Fruit fly (Drosophila melanogaster): ENCODE results near the gene slgA.

slgA gene

dm6 chrX:21373659-21374426 lies at the start of gene slgA (continued):
- TF ChIP-seq CG18262 (tag; optimal IDR thresholded peaks at IDR 0.05) = peak; percentile 4
- no peak for TF ChIP-seq repo (GFP tag; optimal IDR thresholded peaks at IDR 0.05)
- TF ChIP-seq CG2116 (GFP tag; optimal IDR thresholded peaks at IDR 0.05) = peak; percentile 98
- no peak for TF ChIP-seq Hr39 (optimal IDR thresholded peaks at IDR 0.05)
- no peak for TF ChIP-seq ems (GFP tag; optimal IDR thresholded peaks at IDR 0.05)
- TF ChIP-seq gro (GFP tag; optimal IDR thresholded peaks at IDR 0.05) = peak; percentile 18
- no peak for TF ChIP-seq NC2α (GFP tag; optimal IDR thresholded peaks at IDR 0.05)
- no peak for TF ChIP-seq Dip2 (GFP tag; IDR thresholded peaks at IDR 0.05)
- TF ChIP-seq HLH3B (GFP tag; IDR thresholded peaks at IDR 0.05) = 0 out of 2 replicates have a peak, but pooled peaks have one; percentile 21
- no peak for TF ChIP-seq CG14441 (GFP tag; IDR thresholded peaks at IDR 0.05)
- peak; percentile 78 for TF ChIP-seq HmgZ (tag; optimal IDR thresholded peaks at IDR 0.05)
- no peak for TF ChIP-seq E2f1 (GFP tag; IDR thresholded peaks at IDR 0.05)
- TF ChIP-seq CkIIα-i1 (GFP tag; IDR thresholded peaks at IDR 0.05) = no peak
- TF ChIP-seq CG15011 (GFP tag; optimal IDR thresholded peaks at IDR 0.05) = no peak
- TF ChIP-seq PHDP (tag; optimal IDR thresholded peaks at IDR 0.05) = no peak
- no peak for TF ChIP-seq Hmx (GFP tag; optimal IDR thresholded peaks at IDR 0.05)
- TF ChIP-seq bbx (GFP tag; IDR thresholded peaks at IDR 0.05; ENCODE audit: partially characterized antibody) = peak; percentile 80
- TF ChIP-seq en (GFP tag; optimal IDR thresholded peaks at IDR 0.05) = no peak
- TF ChIP-seq bcd (GFP tag; optimal IDR thresholded peaks at IDR 0.05) = peak; percentile 29
- TF ChIP-seq oc (tag; optimal IDR thresholded peaks at IDR 0.05) = no peak
- TF ChIP-seq CG1024 (GFP tag; IDR thresholded peaks at IDR 0.05) = 0 out of 2 replicates have a peak, but pooled peaks have one; percentile 18
- no peak for TF ChIP-seq maf-S (GFP tag; optimal IDR thresholded peaks at IDR 0.05)
- TF ChIP-seq corto (GFP tag; optimal IDR thresholded peaks at IDR 0.05) = no peak
- TF ChIP-seq cad (GFP tag; optimal IDR thresholded peaks at IDR 0.05) = no peak
- TF ChIP-seq CG7357 (GFP tag; IDR thresholded peaks at IDR 0.05) = no peak
- peak; percentile 27 for TF ChIP-seq gfzf (GFP tag; optimal IDR thresholded peaks at IDR 0.05)
- no peak for TF ChIP-seq Mrtf (GFP tag; IDR thresholded peaks at IDR 0.05)
- TF ChIP-seq nau (GFP tag; optimal IDR thresholded peaks at IDR 0.05) = no peak
- no peak for TF ChIP-seq sc (optimal IDR thresholded peaks at IDR 0.05)
- TF ChIP-seq sc (GFP tag; optimal IDR thresholded peaks at IDR 0.05) = no peak
- peak; percentile 42 for TF ChIP-seq CG10543 (GFP tag; optimal IDR thresholded peaks at IDR 0.05)
- peak; percentile 82 for TF ChIP-seq sens (GFP tag)
- TF ChIP-seq CG5245 (GFP tag; optimal IDR thresholded peaks at IDR 0.05) = no peak
- TF ChIP-seq vfl (GFP tag; optimal IDR thresholded peaks at IDR 0.05) = no peak
- peak; percentile 25; the same call in 1 of the 2 replicates for TF ChIP-seq al (GFP tag; IDR thresholded peaks at IDR 0.05)
- TF ChIP-seq CG13894 (tag; optimal IDR thresholded peaks at IDR 0.05) = peak; percentile 54
- no peak for TF ChIP-seq wek (GFP tag; optimal IDR thresholded peaks at IDR 0.05)
- no peak for TF ChIP-seq CG12299 (tag; optimal IDR thresholded peaks at IDR 0.05)
- TF ChIP-seq hb (GFP tag; IDR thresholded peaks at IDR 0.05; ENCODE audit: partially characterized antibody) = peak; percentile 63; the same call in 1 of the 3 replicates
- no peak for TF ChIP-seq CG31365 (tag; optimal IDR thresholded peaks at IDR 0.05)
- no peak for TF ChIP-seq HLHmδ (GFP tag; optimal IDR thresholded peaks at IDR 0.05)
- peak; percentile 57 for TF ChIP-seq Deaf1 (tag; optimal IDR thresholded peaks at IDR 0.05)
- TF ChIP-seq CG6254 (GFP tag; optimal IDR thresholded peaks at IDR 0.05) = no peak
- TF ChIP-seq lbe (GFP tag; optimal IDR thresholded peaks at IDR 0.05) = no peak
- TF ChIP-seq CrebB (tag; optimal IDR thresholded peaks at IDR 0.05) = no peak
- TF ChIP-seq CG9876 (GFP tag; optimal IDR thresholded peaks at IDR 0.05) = peak; percentile 19
- TF ChIP-seq pros (GFP tag; optimal IDR thresholded peaks at IDR 0.05) = no peak
- TF ChIP-seq lmd (GFP tag; IDR thresholded peaks at IDR 0.05) = peak; percentile 44; the same call in 1 of the 2 replicates
- TF ChIP-seq H15 (GFP tag; IDR thresholded peaks at IDR 0.05) = no peak
- TF ChIP-seq dimm (GFP tag; IDR thresholded peaks at IDR 0.05) = no peak
- TF ChIP-seq CG6654 (GFP tag; optimal IDR thresholded peaks at IDR 0.05) = no peak

All from whole organism, embryonic.